Worm (Caenorhabditis elegans) whole organism, L3 larva: ENCODE results near the gene ZK616.1.

Experiments
- nfya-1 ChIP-seq: sonication (generic microtip); optimal IDR thresholded peaks from 2 replicates; lab custom pipeline; 2017; ENCODE audit warnings: missing genetic modification characterization, mild to moderate bottlenecking, missing compliant biosample characterization, antibody characterized with exemption, moderate library complexity; ENCODE audit not compliant: insufficient read depth
- nhr-28 ChIP-seq: fragments of 150-350 bp; optimal IDR thresholded peaks from 2 replicates; lab custom pipeline; 2014; ENCODE audit warnings: missing biosample characterization, missing genetic modification characterization
- ztf-4 ChIP-seq: fragments of 150-350 bp; optimal IDR thresholded peaks from 2 replicates; lab custom pipeline; 2014; ENCODE audit warnings: missing biosample characterization, missing genetic modification characterization

DNA sequence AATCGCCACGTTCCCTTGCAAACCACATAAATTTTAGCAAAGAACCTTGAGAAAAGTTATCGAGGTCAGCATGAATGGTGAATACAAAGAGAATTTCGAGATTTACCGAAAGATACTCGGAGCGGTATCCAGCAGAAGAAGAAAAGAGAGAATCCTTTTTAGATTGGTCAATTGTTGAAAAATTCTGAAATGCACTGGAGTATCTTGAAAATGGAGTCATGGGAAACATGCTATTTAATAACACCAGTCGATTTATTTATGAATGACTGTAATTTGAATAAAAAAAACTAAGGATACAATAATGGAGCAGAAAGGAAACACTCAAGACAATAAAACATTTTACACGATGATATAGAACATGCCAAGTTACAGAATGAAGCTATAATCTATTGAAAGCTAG lies 10.8 kb upstream of the ZK616.1 start:
- TF ChIP-seq nfya-1 (tag; lab: Kevin White, UChicago) (no peak), nhr-28 (tag; lab: Kevin White, UChicago) (no peak), ztf-4 (tag; lab: Kevin White, UChicago) (no peak)
